Fruit fly (Drosophila melanogaster) whole organism, pupa: Measurements from ENCODE around the gene FBXO11.

ENCODE experiments used
- CG10348 ChIP-seq: fragments of 200-800 bp; sonication (Bioruptor generic); IDR thresholded peaks from 2 replicates; pipeline ENCODE4 v1.3.6; 2022; ENCODE audit warnings: missing biosample characterization, missing genetic modification characterization
- CG12605 ChIP-seq: fragments of 200-800 bp; sonication (Bioruptor generic); IDR thresholded peaks from 2 replicates; pipeline ENCODE4 v1.3.6; 2022; ENCODE audit warnings: missing biosample characterization, missing genetic modification characterization

- TF ChIP-seq CG10348 (GFP tag; lab: Robert Waterston, UW) (no peak), CG12605 (no peak)
These were observed 40.3 kb downstream of the FBXO11 start, which contains the start of gene MED6 for dm6 chr3R:9768884-9769283.
